Fruit fly (Drosophila melanogaster): Measurements from ENCODE around the gene Cox11.

Gene Cox11

dm6 chr2L:5496468-5497093, 30.2 kb upstream of the Cox11 start (continued):
- peak; percentile 57 for TF ChIP-seq CG4707 (GFP tag; optimal IDR thresholded peaks at IDR 0.05)
- TF ChIP-seq Ada2b (GFP tag; IDR thresholded peaks at IDR 0.05): peak; percentile 66
- peak; percentile 11 for TF ChIP-seq CG11723 (GFP tag; optimal IDR thresholded peaks at IDR 0.05)
- peak; percentile 56 for TF ChIP-seq Spps (tag; optimal IDR thresholded peaks at IDR 0.05)
- peak; percentile 34 for TF ChIP-seq CG12104 (GFP tag; optimal IDR thresholded peaks at IDR 0.05)
- TF ChIP-seq dmrt99B (tag; optimal IDR thresholded peaks at IDR 0.05): peak; percentile 65
- peak; percentile 50; the same call in 1 of the 2 replicates for TF ChIP-seq CG11085 (GFP tag; IDR thresholded peaks at IDR 0.05)
- peak; percentile 69 for TF ChIP-seq ken (GFP tag; IDR thresholded peaks at IDR 0.05)
- TF ChIP-seq caup (GFP tag; optimal IDR thresholded peaks at IDR 0.05; ENCODE audit: severe bottlenecking): peak; percentile 26
- TF ChIP-seq CG10366 (GFP tag; IDR thresholded peaks at IDR 0.05): peak; percentile 57
- TF ChIP-seq CG6683 (GFP tag; optimal IDR thresholded peaks at IDR 0.05): no peak
- peak; percentile 19 for TF ChIP-seq salm (tag; optimal IDR thresholded peaks at IDR 0.05)
- no peak for TF ChIP-seq peb (GFP tag; IDR thresholded peaks at IDR 0.05)
- TF ChIP-seq ttk (GFP tag; IDR thresholded peaks at IDR 0.05): no peak
- TF ChIP-seq pum (GFP tag; optimal IDR thresholded peaks at IDR 0.05): peak; percentile 29
- TF ChIP-seq nmo (GFP tag; optimal IDR thresholded peaks at IDR 0.05): peak; percentile 70
- TF ChIP-seq CG7357 (GFP tag; IDR thresholded peaks at IDR 0.05): peak; percentile 12; the same call in 1 of the 3 replicates
- peak; percentile 70 for TF ChIP-seq CG7372 (GFP tag; IDR thresholded peaks at IDR 0.05)
- TF ChIP-seq GATAe (GFP tag; conservative IDR thresholded peaks at IDR 0.05): no peak
- TF ChIP-seq dimm (GFP tag; IDR thresholded peaks at IDR 0.05): no peak
- peak; percentile 35; the same call in 1 of the 2 replicates for TF ChIP-seq NFAT (GFP tag; IDR thresholded peaks at IDR 0.05)
- peak; percentile 37 for TF ChIP-seq CG7786 (GFP tag; optimal IDR thresholded peaks at IDR 0.05)
- TF ChIP-seq Rx (GFP tag; IDR thresholded peaks at IDR 0.05): peak; percentile 18; the same call in 1 of the 2 replicates
- no peak for TF ChIP-seq disco-r (GFP tag; optimal IDR thresholded peaks at IDR 0.05)
- peak; percentile 73 for TF ChIP-seq CG7839 (tag; optimal IDR thresholded peaks at IDR 0.05)
- TF ChIP-seq CG15269 (tag; optimal IDR thresholded peaks at IDR 0.05): peak; percentile 62
- no peak for TF ChIP-seq CG6654 (GFP tag; optimal IDR thresholded peaks at IDR 0.05)
- peak; percentile 41 for TF ChIP-seq CG1529 (GFP tag; optimal IDR thresholded peaks at IDR 0.05)
- peak; percentile 17 for TF ChIP-seq crc (GFP tag; optimal IDR thresholded peaks at IDR 0.05)
- peak; percentile 66 for TF ChIP-seq CG10267 (tag; optimal IDR thresholded peaks at IDR 0.05)
- peak; percentile 40 for TF ChIP-seq CG2202 (tag; optimal IDR thresholded peaks at IDR 0.05)
- TF ChIP-seq en (GFP tag; optimal IDR thresholded peaks at IDR 0.05): peak; percentile 13
- no peak for TF ChIP-seq sug (tag; optimal IDR thresholded peaks at IDR 0.05)
- peak; percentile 74 for TF ChIP-seq CG2678 (tag; optimal IDR thresholded peaks at IDR 0.05)
- TF ChIP-seq lab (GFP tag; optimal IDR thresholded peaks at IDR 0.05): peak; percentile 50
- peak; percentile 80 for TF ChIP-seq Xrp1 (GFP tag; IDR thresholded peaks at IDR 0.05)
- TF ChIP-seq slbo (GFP tag; IDR thresholded peaks at IDR 0.05): peak; percentile 56; the same call in 1 of the 2 replicates
- TF ChIP-seq psq (GFP tag; optimal IDR thresholded peaks at IDR 0.05): no peak
- no peak for TF ChIP-seq D (optimal IDR thresholded peaks at IDR 0.05)
- TF ChIP-seq D (GFP tag; optimal IDR thresholded peaks at IDR 0.05): peak; percentile 60
- TF ChIP-seq grau (tag; optimal IDR thresholded peaks at IDR 0.05): peak; percentile 69
- TF ChIP-seq Taf1 (GFP tag; IDR thresholded peaks at IDR 0.05): 0 out of 2 replicates have a peak, but pooled peaks have one; percentile 11
- TF ChIP-seq Aef1 (GFP tag; IDR thresholded peaks at IDR 0.05): peak; percentile 29; the same call in 1 of the 3 replicates
- TF ChIP-seq pnt (GFP tag; optimal IDR thresholded peaks at IDR 0.05): peak; percentile 58
- no peak for TF ChIP-seq CG1792 (GFP tag; optimal IDR thresholded peaks at IDR 0.05)
- peak; percentile 49 for TF ChIP-seq bab2 (GFP tag; optimal IDR thresholded peaks at IDR 0.05)
- TF ChIP-seq CG12659 (GFP tag; optimal IDR thresholded peaks at IDR 0.05): peak; percentile 25
- no peak for TF ChIP-seq CG11093 (GFP tag; IDR thresholded peaks at IDR 0.05)
- peak; percentile 56 for TF ChIP-seq CG30403 (GFP tag; optimal IDR thresholded peaks at IDR 0.05)
- no peak for TF ChIP-seq Bgb (GFP tag; IDR thresholded peaks at IDR 0.05; ENCODE audit: partially characterized antibody)

Data from whole organism, embryonic.